Worm (Caenorhabditis elegans) whole organism, young adult: ENCODE data around the gene ugt-14.

Source experiments
- B0019.2 ChIP-seq: fragments of 200-800 bp; sonication (Bioruptor generic); conservative IDR thresholded peaks from 2 replicates; pipeline ENCODE4 v1.3.6; 2022; ENCODE audit warnings: missing genetic modification reagents, missing genetic modification characterization, missing compliant biosample characterization
- C17E4.6 ChIP-seq: fragments of 200-800 bp; sonication (Bioruptor generic); IDR thresholded peaks from 2 replicates; pipeline ENCODE4 v1.3.6; 2022; ENCODE audit warnings: missing genetic modification reagents, missing genetic modification characterization, missing compliant biosample characterization
- D2030.7 ChIP-seq: fragments of 200-800 bp; sonication (Bioruptor generic); IDR thresholded peaks from 2 replicates; pipeline ENCODE4 v1.3.6; 2022; ENCODE audit warnings: missing genetic modification reagents, missing genetic modification characterization, missing compliant biosample characterization
- F10E7.11 ChIP-seq: sonication (generic microtip); optimal IDR thresholded peaks from 2 replicates; lab custom pipeline; 2017; ENCODE audit warnings: mild to moderate bottlenecking, missing genetic modification characterization, moderate library complexity, missing compliant biosample characterization
- F37B4.10 ChIP-seq: fragments of 200-800 bp; sonication (Bioruptor generic); IDR thresholded peaks from 2 replicates; pipeline ENCODE4 v1.3.6; 2022; ENCODE audit warnings: missing genetic modification characterization, missing compliant biosample characterization
- F57A8.1 ChIP-seq: fragments of 200-800 bp; sonication (Bioruptor generic); optimal IDR thresholded peaks from 2 replicates; lab custom pipeline; 2018; ENCODE audit warnings: mild to moderate bottlenecking, missing genetic modification characterization, moderate library complexity, missing compliant biosample characterization
- F57C9.4 ChIP-seq: sonication (generic microtip); optimal IDR thresholded peaks from 2 replicates; lab custom pipeline; 2017; ENCODE audit warnings: mild to moderate bottlenecking, missing genetic modification characterization, missing compliant biosample characterization
- K11D2.4 ChIP-seq: fragments of 200-800 bp; sonication (Bioruptor generic); IDR thresholded peaks from 2 replicates; pipeline ENCODE4 v1.3.6; 2022; ENCODE audit warnings: missing genetic modification reagents, missing genetic modification characterization, missing compliant biosample characterization
- T07F8.4 ChIP-seq: sonication (generic microtip); optimal IDR thresholded peaks from 2 replicates; lab custom pipeline; 2016; ENCODE audit warnings: mild to moderate bottlenecking, missing genetic modification characterization, moderate library complexity, missing compliant biosample characterization
- Y56A3A.18 ChIP-seq: fragments of 200-800 bp; sonication (Bioruptor generic); IDR thresholded peaks from 2 replicates; pipeline ENCODE4 v1.3.6; 2022; ENCODE audit warnings: missing genetic modification reagents, missing genetic modification characterization, missing compliant biosample characterization
- aptf-2 ChIP-seq: fragments of 200-800 bp; sonication (Bioruptor generic); conservative IDR thresholded peaks from 2 replicates; pipeline ENCODE4 v1.3.6; 2022; ENCODE audit warnings: missing genetic modification reagents, missing genetic modification characterization, missing compliant biosample characterization
- aptf-3 ChIP-seq: fragments of 200-800 bp; sonication (Bioruptor generic); IDR thresholded peaks from 2 replicates; pipeline ENCODE4 v1.3.6; 2022; ENCODE audit warnings: missing genetic modification characterization, missing compliant biosample characterization
- atf-7 ChIP-seq: sonication (generic microtip); optimal IDR thresholded peaks from 2 replicates; lab custom pipeline; 2017; ENCODE audit warnings: mild to moderate bottlenecking, missing genetic modification characterization, missing compliant biosample characterization
- attf-6 ChIP-seq: fragments of 200-800 bp; sonication (Bioruptor generic); IDR thresholded peaks from 2 replicates; pipeline ENCODE4 v1.3.6; 2022; ENCODE audit warnings: missing genetic modification reagents, missing genetic modification characterization, missing compliant biosample characterization
- bed-1 ChIP-seq: fragments of 200-800 bp; sonication (Bioruptor generic); IDR thresholded peaks from 2 replicates; pipeline ENCODE4 v1.3.6; 2022; ENCODE audit warnings: missing genetic modification reagents, missing genetic modification characterization, missing compliant biosample characterization
- bed-2 ChIP-seq: fragments of 200-800 bp; sonication (Bioruptor generic); IDR thresholded peaks from 2 replicates; pipeline ENCODE4 v1.3.6; 2022; ENCODE audit warnings: missing genetic modification reagents, missing genetic modification characterization, missing compliant biosample characterization
- cebp-2 ChIP-seq: fragments of 200-800 bp; sonication (Bioruptor generic); IDR thresholded peaks from 2 replicates; pipeline ENCODE4 v1.3.6; 2022; ENCODE audit warnings: missing genetic modification characterization, missing compliant biosample characterization
- ceh-40 ChIP-seq: fragments of 200-800 bp; sonication (Bioruptor generic); IDR thresholded peaks from 2 replicates; pipeline ENCODE4 v1.3.6; 2022; ENCODE audit warnings: missing genetic modification characterization, missing compliant biosample characterization
- ceh-58 ChIP-seq: fragments of 200-800 bp; sonication (Bioruptor generic); IDR thresholded peaks from 2 replicates; pipeline ENCODE4 v1.3.6; 2022; ENCODE audit warnings: missing genetic modification characterization, missing compliant biosample characterization
- die-1 ChIP-seq: sonication (generic microtip); optimal IDR thresholded peaks from 2 replicates; lab custom pipeline; 2016; ENCODE audit warnings: missing genotype, mild to moderate bottlenecking, missing genetic modification characterization, missing compliant biosample characterization
- dpff-1 ChIP-seq: sonication (generic microtip); optimal IDR thresholded peaks from 2 replicates; lab custom pipeline; 2017; ENCODE audit warnings: mild to moderate bottlenecking, missing genetic modification characterization, missing compliant biosample characterization
- fkh-3 ChIP-seq: sonication (generic microtip); optimal IDR thresholded peaks from 2 replicates; lab custom pipeline; 2016; ENCODE audit warnings: mild to moderate bottlenecking, missing genetic modification characterization, missing compliant biosample characterization
- him-1 ChIP-seq: sonication (generic microtip); optimal IDR thresholded peaks from 2 replicates; lab custom pipeline; 2016; ENCODE audit warnings: missing genotype, missing genetic modification reagents, missing genetic modification characterization, missing compliant biosample characterization
- hlh-12 ChIP-seq: sonication (generic microtip); optimal IDR thresholded peaks from 2 replicates; lab custom pipeline; 2016; ENCODE audit warnings: missing genetic modification characterization, missing compliant biosample characterization
- hmg-1.2 ChIP-seq: fragments of 200-800 bp; sonication (Bioruptor generic); IDR thresholded peaks from 2 replicates; pipeline ENCODE4 v1.3.6; 2022; ENCODE audit warnings: missing genetic modification reagents, missing genetic modification characterization, missing compliant biosample characterization
- hmg-20 ChIP-seq: fragments of 200-800 bp; sonication (Bioruptor generic); IDR thresholded peaks from 2 replicates; pipeline ENCODE4 v1.3.6; 2022; ENCODE audit warnings: missing genetic modification reagents, missing genetic modification characterization, missing compliant biosample characterization
- hrde-1 ChIP-seq: sonication (generic microtip); optimal IDR thresholded peaks from 2 replicates; lab custom pipeline; 2016; ENCODE audit warnings: missing genetic modification characterization, mild to moderate bottlenecking, missing compliant biosample characterization, moderate library complexity, missing genotype, missing genetic modification reagents, borderline replicate concordance
- hsf-1 ChIP-seq: fragments of 200-800 bp; sonication (Bioruptor generic); IDR thresholded peaks from 2 replicates; pipeline ENCODE4 v1.3.6; 2022; ENCODE audit warnings: missing genetic modification reagents, missing genetic modification characterization, missing compliant biosample characterization
- lag-1 ChIP-seq: fragments of 200-800 bp; sonication (Bioruptor generic); IDR thresholded peaks from 2 replicates; pipeline ENCODE4 v1.3.6; 2022; ENCODE audit warnings: missing genetic modification reagents, missing genetic modification characterization, missing compliant biosample characterization
- let-526 ChIP-seq: fragments of 200-800 bp; sonication (Bioruptor generic); IDR thresholded peaks from 2 replicates; pipeline ENCODE4 v1.3.6; 2022; ENCODE audit warnings: missing genetic modification reagents, missing genetic modification characterization, missing compliant biosample characterization
- lin-26 ChIP-seq: fragments of 200-800 bp; sonication (Bioruptor generic); IDR thresholded peaks from 2 replicates; pipeline ENCODE4 v1.3.6; 2022; ENCODE audit warnings: missing genetic modification reagents, missing genetic modification characterization, missing compliant biosample characterization
- mes-4 ChIP-seq: sonication (generic microtip); optimal IDR thresholded peaks from 2 replicates; lab custom pipeline; 2016; ENCODE audit warnings: missing genotype, missing genetic modification characterization, missing compliant biosample characterization
- nfya-2 ChIP-seq: fragments of 200-800 bp; sonication (Bioruptor generic); IDR thresholded peaks from 2 replicates; pipeline ENCODE4 v1.3.6; 2022; ENCODE audit warnings: missing genetic modification reagents, missing genetic modification characterization, missing compliant biosample characterization
- nhr-120 ChIP-seq: fragments of 200-800 bp; sonication (Bioruptor generic); IDR thresholded peaks from 2 replicates; pipeline ENCODE4 v1.3.6; 2022; ENCODE audit warnings: missing genetic modification characterization, missing compliant biosample characterization
- nhr-90 ChIP-seq: sonication (generic microtip); optimal IDR thresholded peaks from 2 replicates; lab custom pipeline; 2016; ENCODE audit warnings: missing genotype, mild to moderate bottlenecking, missing genetic modification characterization, missing compliant biosample characterization
- pbrm-1 ChIP-seq: fragments of 200-800 bp; sonication (Bioruptor generic); IDR thresholded peaks from 2 replicates; pipeline ENCODE4 v1.3.6; 2022; ENCODE audit warnings: missing genetic modification reagents, missing genetic modification characterization, missing compliant biosample characterization
- rec-8 ChIP-seq, 2 experiments: sonication (generic microtip); optimal IDR thresholded peaks; 2 replicates each; lab custom pipeline; 2016; ENCODE audit warnings: mild to moderate bottlenecking in 2 of 2, missing genetic modification characterization in 2 of 2, missing genetic modification reagents in 2 of 2, missing genotype in 2 of 2, missing biosample characterization in 1 of 2, missing compliant biosample characterization in 1 of 2, moderate library complexity in 1 of 2
- snpc-1.1 ChIP-seq: sonication (generic microtip); optimal IDR thresholded peaks from 2 replicates; lab custom pipeline; 2017; ENCODE audit warnings: missing genetic modification characterization, mild to moderate bottlenecking, missing compliant biosample characterization, antibody characterized with exemption, moderate library complexity, missing genotype, missing genetic modification reagents; ENCODE audit not compliant: insufficient read depth
- snpc-4 ChIP-seq, 5 experiments: fragments of 150-350 bp in 1 of 5; sonication (generic microtip) in 4 of 5; optimal IDR thresholded peaks; 2 replicates each; lab custom pipeline; 2014 to 2018; ENCODE audit warnings: missing genetic modification characterization in 5 of 5, missing biosample characterization in 3 of 5, antibody characterized with exemption in 2 of 5, mild to moderate bottlenecking in 2 of 5, missing compliant biosample characterization in 2 of 5, missing genotype in 2 of 5, moderate library complexity in 2 of 5, missing genetic modification reagents in 1 of 5
- sptf-2 ChIP-seq: fragments of 200-800 bp; sonication (Bioruptor generic); optimal IDR thresholded peaks from 2 replicates; lab custom pipeline; 2018; ENCODE audit warnings: mild to moderate bottlenecking, missing genetic modification characterization, missing compliant biosample characterization
- ztf-18 ChIP-seq: sonication (generic microtip); optimal IDR thresholded peaks from 2 replicates; lab custom pipeline; 2016; ENCODE audit warnings: missing genotype, mild to moderate bottlenecking, missing genetic modification characterization, missing compliant biosample characterization
- ztf-6 ChIP-seq: fragments of 200-800 bp; sonication (Bioruptor generic); IDR thresholded peaks from 2 replicates; pipeline ENCODE4 v1.3.6; 2022; ENCODE audit warnings: missing genetic modification reagents, missing genetic modification characterization, missing compliant biosample characterization

ugt-14 gene

DNA sequence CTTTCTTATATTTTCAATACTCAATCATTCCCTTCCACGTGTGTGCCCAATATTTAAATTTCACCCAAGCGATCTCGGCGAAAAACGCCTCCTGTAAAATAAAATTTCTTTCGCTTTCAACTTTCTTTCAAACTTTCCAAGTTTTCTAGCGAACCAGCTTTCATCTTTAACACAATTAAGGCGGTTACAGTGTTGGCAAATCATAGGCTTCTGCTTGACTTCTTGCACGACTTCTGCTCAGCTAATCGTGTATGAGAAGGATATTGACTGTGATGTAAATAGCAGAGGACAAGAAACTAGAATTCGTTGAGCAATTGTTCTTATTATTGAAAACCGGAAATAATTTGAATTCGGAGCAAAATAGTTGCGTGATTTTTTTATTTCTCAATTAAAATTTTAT, 14.7 kb upstream of the ugt-14 start (continued):
- TF ChIP-seq bed-2 (GFP tag; lab: Robert Waterston, UW), result no peak
- TF ChIP-seq D2030.7, result peak; percentile 53
- peak; percentile 77 for TF ChIP-seq hsf-1 (GFP tag; lab: Robert Waterston, UW)
- TF ChIP-seq him-1, result peak; percentile 9
- no peak for TF ChIP-seq atf-7 (tag; lab: Kevin White, UChicago)
- no peak for TF ChIP-seq snpc-4 (GFP tag; optimal IDR thresholded peaks at IDR 0.05; lab: Kevin White, UChicago)
- TF ChIP-seq snpc-4 (tag; optimal IDR thresholded peaks at IDR 0.05; lab: Kevin White, UChicago), result peak in 2 of 4 experiments; percentile 6 to 31
- TF ChIP-seq Y56A3A.18 (GFP tag; lab: Robert Waterston, UW), result 0 out of 2 replicates have a peak, but pooled peaks have one; percentile 6
- 0 out of 2 replicates have a peak, but pooled peaks have one; percentile 15 for TF ChIP-seq ceh-58 (GFP tag; lab: Robert Waterston, UW)
- TF ChIP-seq let-526, result no peak
- no peak for TF ChIP-seq ztf-18 (tag; lab: Kevin White, UChicago)
- no peak for TF ChIP-seq mes-4 (tag; lab: Kevin White, UChicago)
- TF ChIP-seq rec-8 (tag; optimal IDR thresholded peaks at IDR 0.05; lab: Kevin White, UChicago), result no peak
- TF ChIP-seq ceh-40 (GFP tag; lab: Robert Waterston, UW), result no peak
- no peak for TF ChIP-seq C17E4.6 (GFP tag; lab: Robert Waterston, UW)
- peak; percentile 6; the same call in 1 of the 2 replicates for TF ChIP-seq aptf-3
- TF ChIP-seq F37B4.10, result no peak
- TF ChIP-seq aptf-2, result no peak
- no peak for TF ChIP-seq nhr-120 (GFP tag; lab: Robert Waterston, UW)
- peak; percentile 62; the same call in 1 of the 2 replicates for TF ChIP-seq pbrm-1 (GFP tag; lab: Robert Waterston, UW)
- TF ChIP-seq attf-6 (GFP tag; lab: Robert Waterston, UW), result peak; percentile 70; the same call in 1 of the 2 replicates
- TF ChIP-seq fkh-3 (tag; lab: Kevin White, UChicago), result no peak
- TF ChIP-seq ztf-6 (GFP tag; lab: Robert Waterston, UW), result no peak
- no peak for TF ChIP-seq sptf-2 (GFP tag; lab: Kevin White, UChicago)

DNA sequence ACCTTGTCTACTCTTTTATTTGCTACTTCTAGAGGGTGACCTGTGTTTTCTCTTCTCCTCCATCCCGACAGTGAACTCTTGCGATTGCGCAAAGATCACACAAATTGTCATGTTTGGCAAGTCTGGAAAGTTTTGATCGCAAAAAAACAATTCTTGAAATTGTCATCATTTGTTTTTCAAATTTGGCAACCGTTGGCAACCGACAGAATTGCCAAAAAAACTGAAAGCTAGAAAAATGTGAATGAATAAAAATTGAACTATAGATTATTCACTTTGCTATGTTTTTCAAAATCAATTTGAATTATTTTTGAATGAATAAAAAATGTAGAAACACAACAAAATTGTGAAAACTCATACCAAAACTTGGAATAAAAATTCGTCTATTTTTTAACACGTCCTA, 11.1 kb upstream of the ugt-14 start, which contains the start of gene ugt-11:
Gene ugt-11 (minus strand): TSS at position 101 of the 400 bp plus-strand sequence.
- TF ChIP-seq F57C9.4 (tag; lab: Kevin White, UChicago) (no peak), F37B4.10 (no peak), cebp-2 (no peak), lin-26 (GFP tag; lab: Robert Waterston, UW) (no peak), hrde-1 (no peak), B0019.2 (GFP tag; lab: Robert Waterston, UW) (no peak), nhr-90 (tag; lab: Kevin White, UChicago) (no peak), K11D2.4 (GFP tag; lab: Robert Waterston, UW) (no peak), bed-1 (GFP tag; lab: Robert Waterston, UW) (no peak), hmg-1.2 (GFP tag; lab: Robert Waterston, UW) (no peak), nfya-2 (GFP tag; lab: Robert Waterston, UW) (no peak), ceh-58 (GFP tag; lab: Robert Waterston, UW) (no peak), F57A8.1 (GFP tag; lab: Kevin White, UChicago) (no peak)

DNA sequence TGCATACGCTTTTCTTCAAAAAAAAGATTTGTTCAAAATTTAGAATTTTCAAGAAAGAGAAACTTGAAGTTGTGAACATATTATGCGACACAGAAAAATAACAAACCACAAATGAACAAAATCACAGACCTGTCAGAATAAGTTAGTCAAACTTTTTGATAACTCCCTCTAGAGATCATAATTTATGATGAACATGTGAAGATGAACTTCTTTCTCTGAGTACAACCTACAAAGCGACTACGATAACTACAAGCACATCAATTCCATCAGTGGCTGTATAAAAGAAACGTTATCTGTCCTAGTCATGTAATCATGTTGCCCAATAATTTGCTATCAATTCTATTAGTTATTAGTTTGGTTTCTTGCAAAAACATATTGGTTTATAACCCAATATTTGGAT, 10.3 kb upstream of the ugt-14 start, which contains the start of gene ugt-9:
Gene ugt-9 (plus strand): TSS at position 305 of the 400 bp plus-strand sequence.
- TF ChIP-seq hlh-12 (tag; lab: Kevin White, UChicago) (no peak), snpc-1.1 (tag; lab: Kevin White, UChicago) (no peak), dpff-1 (tag; lab: Kevin White, UChicago) (no peak), hmg-20 (GFP tag; lab: Robert Waterston, UW) (no peak), lag-1 (GFP tag; lab: Robert Waterston, UW) (no peak), T07F8.4 (no peak), F10E7.11 (no peak), die-1 (tag; lab: Kevin White, UChicago) (no peak)
